Worm (Caenorhabditis elegans) whole organism, midembryonic: ENCODE results near the gene fbxb-16.
"Not testable (repeated sequence)": the region's sequence is repeated elsewhere in the genome, so short reads cannot be mapped to it uniquely, and the experiment has no call there.

Experiments
- cog-1 ChIP-seq: sonication (generic microtip); optimal IDR thresholded peaks from 2 replicates; lab custom pipeline; 2016; ENCODE audit warnings: missing genetic modification characterization, missing compliant biosample characterization
- flt-1 ChIP-seq: fragments of 200-800 bp; sonication (Bioruptor generic); IDR thresholded peaks from 2 replicates; pipeline ENCODE4 v1.3.6; 2022; ENCODE audit warnings: missing genetic modification characterization, missing compliant biosample characterization
- ref-1 ChIP-seq: fragments of 200-800 bp; sonication (Bioruptor generic); conservative IDR thresholded peaks from 2 replicates; pipeline ENCODE4 v1.3.6; 2022; ENCODE audit warnings: missing genetic modification reagents, missing genetic modification characterization, missing compliant biosample characterization

DNA sequence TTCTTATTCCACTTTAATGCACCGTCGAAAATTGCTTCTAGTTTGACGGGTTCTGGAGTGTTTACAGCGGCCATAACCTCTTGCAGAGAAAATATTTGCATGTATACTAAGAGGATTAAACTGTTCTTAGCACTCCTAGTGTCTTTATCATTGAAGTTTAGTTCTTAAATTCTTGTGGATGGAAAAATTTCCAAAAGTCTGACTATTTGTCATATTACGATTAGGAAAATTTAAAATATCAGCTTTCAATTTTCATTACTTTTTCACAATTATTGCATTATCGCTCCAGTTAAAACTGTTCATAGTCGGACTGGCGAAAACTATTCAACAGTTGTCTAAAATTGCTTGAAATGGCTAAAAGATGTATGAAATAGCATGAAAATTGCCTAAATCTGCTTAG lies 9.2 kb upstream of the fbxb-16 start, which contains the start of gene ZC204.13:
- TF ChIP-seq ref-1 (GFP tag; lab: Robert Waterston, UW); cog-1; flt-1 (GFP tag; lab: Robert Waterston, UW): not testable (repeated sequence)
